Fruit fly (Drosophila melanogaster) whole organism: Measurements from ENCODE around the gene CCT7.

ENCODE experiments used
- CG8478 ChIP-seq: fragments of >200 bp; optimal IDR thresholded peaks from 2 replicates; lab custom pipeline; 2018; ENCODE audit warnings: inconsistent platforms
- Dll ChIP-seq: fragments of >200 bp; optimal IDR thresholded peaks from 2 replicates; lab custom pipeline; 2017
- EcR ChIP-seq, 2 experiments: fragments of >200 bp; optimal IDR thresholded peaks; 2 replicates each; lab custom pipeline; 2017; ENCODE audit warnings: missing biosample characterization in 2 of 2, missing genetic modification characterization in 2 of 2, missing genetic modification reagents in 2 of 2
- pan ChIP-seq: fragments of >200 bp; optimal IDR thresholded peaks from 2 replicates; lab custom pipeline; 2017
- psq ChIP-seq: fragments of >200 bp; optimal IDR thresholded peaks from 2 replicates; lab custom pipeline; 2017
- usp ChIP-seq: fragments of >200 bp; optimal IDR thresholded peaks from 2 replicates; lab custom pipeline; 2017; ENCODE audit warnings: missing biosample characterization, missing genetic modification characterization, mixed read lengths

Gene CCT7

dm6 chr3R:8853197-8853596, 51.8 kb downstream of the CCT7 start:
- TF ChIP-seq Dll (lab: Kevin White, UChicago): no peak
- TF ChIP-seq psq (lab: Kevin White, UChicago): no peak
- TF ChIP-seq EcR (GFP tag; optimal IDR thresholded peaks at IDR 0.05; lab: Kevin White, UChicago): no peak
- TF ChIP-seq pan: no peak

dm6 chr3R:8853706-8854105, 52.3 kb downstream of the CCT7 start:
- TF ChIP-seq Dll (lab: Kevin White, UChicago) (no peak), CG8478 (lab: Kevin White, UChicago) (no peak), pan (no peak), EcR (GFP tag; optimal IDR thresholded peaks at IDR 0.05; lab: Kevin White, UChicago) (no peak), psq (lab: Kevin White, UChicago) (no peak), usp (GFP tag; lab: Kevin White, UChicago) (no peak)

DNA sequence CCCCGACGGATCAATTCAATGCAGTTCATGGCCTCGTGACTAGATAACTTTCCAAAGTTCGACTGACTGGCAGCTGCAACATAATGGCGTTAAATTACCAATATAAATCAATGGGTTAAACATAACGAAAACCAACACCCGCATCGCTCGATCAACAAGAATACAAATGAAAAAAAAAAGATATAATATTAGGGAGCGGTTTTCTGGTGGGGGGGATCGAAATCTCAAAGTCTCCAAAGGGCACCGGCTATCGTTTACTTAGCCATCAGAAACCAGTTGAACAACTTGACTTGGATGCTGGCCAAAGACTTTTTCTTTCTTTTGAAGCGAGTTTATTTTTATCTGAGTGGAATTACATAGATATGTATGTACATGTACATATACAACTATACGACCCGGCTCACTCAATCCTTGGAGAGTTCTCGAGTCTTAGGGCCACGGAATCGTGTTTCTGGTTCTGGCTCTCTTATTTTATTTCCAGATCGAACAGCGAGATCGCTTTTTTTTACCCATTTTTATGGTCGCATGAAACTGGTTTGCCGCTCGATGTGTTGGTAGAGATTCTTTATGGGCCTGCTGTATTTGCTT, 53.3 kb downstream of the CCT7 start:
- no peak for TF ChIP-seq CG8478 (lab: Kevin White, UChicago)
- no peak for TF ChIP-seq pan
- no peak for TF ChIP-seq EcR (GFP tag; optimal IDR thresholded peaks at IDR 0.05; lab: Kevin White, UChicago)
- no peak for TF ChIP-seq psq (lab: Kevin White, UChicago)
- TF ChIP-seq usp (GFP tag; lab: Kevin White, UChicago): no peak
- TF ChIP-seq Dll (lab: Kevin White, UChicago): no peak
